Fruit fly (Drosophila melanogaster): ENCODE data around the gene CG42749.

CG42749 gene

dm6 chrX:5339970-5340369, 44.1 kb downstream of the CG42749 start, which contains the start of gene SK:
Gene SK (plus strand): TSS chrX:5340236.
- TF ChIP-seq CG1620 (GFP tag; optimal IDR thresholded peaks at IDR 0.05) (no peak), CG7045 (GFP tag; optimal IDR thresholded peaks at IDR 0.05) (no peak), Crg-1 (GFP tag; optimal IDR thresholded peaks at IDR 0.05) (no peak), CG5204 (GFP tag; optimal IDR thresholded peaks at IDR 0.05) (no peak), CG12768 (GFP tag; optimal IDR thresholded peaks at IDR 0.05) (no peak)

- TF ChIP-seq CG7101 (tag; optimal IDR thresholded peaks at IDR 0.05) (no peak), Clk (GFP tag; optimal IDR thresholded peaks at IDR 0.05) (no peak), CG11617 (GFP tag; optimal IDR thresholded peaks at IDR 0.05) (no peak), pad (GFP tag; optimal IDR thresholded peaks at IDR 0.05) (no peak), tj (GFP tag; optimal IDR thresholded peaks at IDR 0.05) (no peak), bab1 (GFP tag; optimal IDR thresholded peaks at IDR 0.05) (no peak), CG5204 (GFP tag; optimal IDR thresholded peaks at IDR 0.05) (no peak), Hr96 (GFP tag; optimal IDR thresholded peaks at IDR 0.05) (no peak), Crg-1 (GFP tag; optimal IDR thresholded peaks at IDR 0.05) (no peak), Mnt (GFP tag; optimal IDR thresholded peaks at IDR 0.05) (no peak), CG33017 (tag; optimal IDR thresholded peaks at IDR 0.05) (no peak), toe (GFP tag; optimal IDR thresholded peaks at IDR 0.05) (no peak)
These were observed 54.2 kb downstream of the CG42749 start for dm6 chrX:5349899-5350575.

Data from whole organism, adult.